Fruit fly (Drosophila melanogaster) whole organism, adult: ENCODE results near the gene CG5391.

ENCODE experiments used
- CG14711 ChIP-seq: fragments of 200-800 bp; sonication (Bioruptor generic); optimal IDR thresholded peaks from 2 replicates; lab custom pipeline; 2018; ENCODE audit warnings: missing biosample characterization, mild to moderate bottlenecking, missing genetic modification characterization, moderate library complexity
- CG1620 ChIP-seq: fragments of 200-800 bp; sonication (Bioruptor generic); optimal IDR thresholded peaks from 2 replicates; lab custom pipeline; 2016; ENCODE audit warnings: missing biosample characterization, missing genetic modification characterization
- CG33017 ChIP-seq: fragments of 200-800 bp; sonication (Bioruptor generic); optimal IDR thresholded peaks from 2 replicates; lab custom pipeline; 2018; ENCODE audit warnings: missing biosample characterization, mild to moderate bottlenecking, missing genetic modification characterization, moderate library complexity
- CG5204 ChIP-seq: fragments of 200-800 bp; sonication (Bioruptor generic); optimal IDR thresholded peaks from 2 replicates; lab custom pipeline; 2016; ENCODE audit warnings: missing biosample characterization, missing genetic modification characterization
- CG7045 ChIP-seq: fragments of 200-800 bp; sonication (Bioruptor generic); optimal IDR thresholded peaks from 2 replicates; lab custom pipeline; 2017; ENCODE audit warnings: missing biosample characterization, mild to moderate bottlenecking, missing genetic modification characterization
- CG7101 ChIP-seq: fragments of 200-800 bp; sonication (Bioruptor generic); optimal IDR thresholded peaks from 2 replicates; lab custom pipeline; 2018; ENCODE audit warnings: missing biosample characterization, mild to moderate bottlenecking, missing genetic modification characterization, moderate library complexity
- Clk ChIP-seq: fragments of 200-800 bp; sonication (Bioruptor generic); optimal IDR thresholded peaks from 2 replicates; lab custom pipeline; 2017; ENCODE audit warnings: missing biosample characterization, missing genetic modification characterization
- Crg-1 ChIP-seq: fragments of 200-800 bp; sonication (Bioruptor generic); optimal IDR thresholded peaks from 2 replicates; lab custom pipeline; 2016; ENCODE audit warnings: missing biosample characterization, missing genetic modification characterization
- cic ChIP-seq: fragments of 200-800 bp; sonication (Bioruptor generic); optimal IDR thresholded peaks from 2 replicates; lab custom pipeline; 2017; ENCODE audit warnings: missing biosample characterization, mild to moderate bottlenecking, missing genetic modification characterization, moderate library complexity
- cnc ChIP-seq, 2 experiments: fragments of >200 bp; optimal IDR thresholded peaks; 2 replicates each; lab custom pipeline; 2017
- kay ChIP-seq: fragments of 200-800 bp; sonication (Bioruptor generic); peaks from one replicate; lab custom pipeline; 2016; ENCODE audit warnings: missing biosample characterization, missing genetic modification characterization, borderline replicate concordance
- ovo ChIP-seq: fragments of 200-800 bp; sonication (Bioruptor generic); optimal IDR thresholded peaks from 2 replicates; lab custom pipeline; 2016; ENCODE audit warnings: missing biosample characterization, missing genetic modification characterization
- pad ChIP-seq: fragments of 200-800 bp; sonication (Bioruptor generic); optimal IDR thresholded peaks from 3 replicates; lab custom pipeline; 2017; ENCODE audit warnings: missing biosample characterization, missing genetic modification characterization, mild to moderate bottlenecking, moderate library complexity, missing genetic modification reagents
- tj ChIP-seq: fragments of 200-800 bp; sonication (Bioruptor generic); optimal IDR thresholded peaks from 3 replicates; lab custom pipeline; 2017; ENCODE audit warnings: missing biosample characterization, mild to moderate bottlenecking, missing genetic modification characterization, moderate library complexity
- toe ChIP-seq: fragments of 200-800 bp; sonication (Bioruptor generic); optimal IDR thresholded peaks from 2 replicates; lab custom pipeline; 2016; ENCODE audit warnings: missing biosample characterization, missing genetic modification characterization

CG5391 gene

DNA sequence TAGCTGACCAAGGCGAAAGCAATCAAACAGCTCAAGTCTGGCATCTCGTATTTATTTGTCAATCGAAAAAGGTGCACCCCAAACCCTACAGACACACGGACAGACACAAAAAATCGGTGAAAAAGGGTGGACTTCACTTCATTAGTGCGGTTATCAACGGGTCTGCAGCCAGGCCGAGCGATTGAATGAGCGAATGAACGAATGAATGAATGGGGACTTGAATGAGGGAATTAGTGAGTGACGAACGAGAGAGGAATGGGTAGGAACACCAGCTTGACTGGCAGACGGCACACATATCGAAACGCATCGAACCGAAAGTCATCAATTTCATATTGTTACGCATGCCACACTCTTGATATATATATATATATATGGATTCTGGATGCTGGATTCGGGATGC is 45.6 kb downstream of the CG5391 start:
- TF ChIP-seq tj (GFP tag; lab: Kevin White, UChicago), result no peak
- no peak for TF ChIP-seq CG14711 (tag; lab: Kevin White, UChicago)
- TF ChIP-seq kay (GFP tag; lab: Kevin White, UChicago), result no peak
- no peak for TF ChIP-seq cic (GFP tag; lab: Kevin White, UChicago)
- no peak for TF ChIP-seq CG1620 (GFP tag; lab: Kevin White, UChicago)
- no peak for TF ChIP-seq toe
- TF ChIP-seq ovo (GFP tag; lab: Kevin White, UChicago), result no peak
- TF ChIP-seq CG5204, result no peak
- no peak for TF ChIP-seq Crg-1 (GFP tag; lab: Kevin White, UChicago)

DNA sequence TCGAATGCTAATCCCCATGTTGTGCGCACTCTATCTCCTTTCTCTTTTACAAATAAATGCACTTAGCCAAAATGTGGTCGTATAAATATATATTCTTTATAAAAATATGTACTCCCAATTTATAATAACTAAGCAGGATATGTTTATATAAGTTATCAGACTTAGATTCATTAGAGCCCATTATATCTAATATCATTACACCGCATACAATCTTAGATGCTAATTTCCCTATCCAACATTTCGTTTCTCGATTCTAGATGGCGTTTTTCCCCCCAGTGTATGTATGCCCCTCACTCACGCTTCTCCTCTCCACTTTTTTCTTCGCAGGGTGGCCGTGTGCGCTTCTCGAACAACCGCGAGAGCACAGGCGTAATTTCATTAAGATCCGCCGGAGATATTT is 46.5 kb downstream of the CG5391 start:
- TF ChIP-seq tj (GFP tag; lab: Kevin White, UChicago) (no peak), cnc (optimal IDR thresholded peaks at IDR 0.05; lab: Kevin White, UChicago) (no peak), Clk (GFP tag; lab: Kevin White, UChicago) (no peak), Crg-1 (GFP tag; lab: Kevin White, UChicago) (no peak), pad (GFP tag; lab: Kevin White, UChicago) (no peak), CG33017 (tag; lab: Kevin White, UChicago) (no peak), CG7045 (no peak), CG7101 (tag; lab: Kevin White, UChicago) (no peak)
